Worm (Caenorhabditis elegans): ENCODE results near the gene F44A6.5.
A peak's percentile ranks its signal among the peaks of the same experiment; 100 is the strongest.

The F44A6.5 gene

DNA sequence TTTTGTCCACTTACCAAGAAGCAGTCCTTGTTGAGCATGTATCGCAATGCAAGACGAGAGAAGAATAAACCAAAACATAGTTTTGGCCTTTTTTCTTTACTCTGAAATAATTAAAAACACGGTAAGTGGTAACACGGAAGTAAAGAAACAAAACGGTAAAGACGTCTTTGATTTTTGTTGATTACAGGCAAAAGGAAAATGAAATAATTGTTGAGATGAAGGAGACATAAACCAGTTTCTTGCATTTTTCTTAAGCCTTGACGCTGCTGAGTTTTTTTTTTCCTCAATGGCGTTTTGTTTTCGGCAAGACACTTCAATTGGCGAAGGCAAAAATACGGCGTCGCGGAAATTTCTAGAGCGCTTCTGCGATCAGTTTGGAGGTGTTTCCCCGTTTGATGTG, 18.1 kb upstream of the F44A6.5 start, which contains the start of gene zipt-13:
Gene zipt-13, minus strand, starts transcription at position 101 of the 400 bp plus-strand sequence.
- TF ChIP-seq blmp-1 (tag; optimal IDR thresholded peaks at IDR 0.05; ENCODE audit: insufficient read depth) (no peak), nhr-25 (tag; optimal IDR thresholded peaks at IDR 0.05) (peak; percentile 24), sem-4 (tag; optimal IDR thresholded peaks at IDR 0.05) (peak; percentile 27)

DNA sequence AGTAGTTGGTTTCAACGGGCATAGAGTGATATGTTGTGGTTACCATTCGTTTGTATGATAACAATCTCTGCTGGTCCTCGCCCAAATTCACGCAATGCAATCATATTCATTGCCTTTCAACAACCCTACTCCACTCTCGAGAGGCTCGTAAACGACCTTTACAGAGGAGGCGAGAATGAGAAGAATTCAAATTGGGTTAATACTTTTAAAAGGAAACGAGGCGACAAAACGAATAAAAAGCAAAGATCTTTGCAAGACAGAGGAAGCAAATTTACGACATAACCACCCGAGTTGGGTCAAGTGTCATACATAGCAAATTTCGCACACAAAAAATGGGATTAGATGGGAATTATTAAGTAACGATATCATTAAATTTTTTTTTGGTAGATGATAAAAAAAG, 13.7 kb upstream of the F44A6.5 start:
- no peak for TF ChIP-seq nhr-10 (tag; optimal IDR thresholded peaks at IDR 0.05)
- TF ChIP-seq ama-1 (optimal IDR thresholded peaks at IDR 0.05) = no peak
- no peak for TF ChIP-seq dmd-4 (tag; optimal IDR thresholded peaks at IDR 0.05)
- no peak for TF ChIP-seq mab-5 (tag; optimal IDR thresholded peaks at IDR 0.05)

DNA sequence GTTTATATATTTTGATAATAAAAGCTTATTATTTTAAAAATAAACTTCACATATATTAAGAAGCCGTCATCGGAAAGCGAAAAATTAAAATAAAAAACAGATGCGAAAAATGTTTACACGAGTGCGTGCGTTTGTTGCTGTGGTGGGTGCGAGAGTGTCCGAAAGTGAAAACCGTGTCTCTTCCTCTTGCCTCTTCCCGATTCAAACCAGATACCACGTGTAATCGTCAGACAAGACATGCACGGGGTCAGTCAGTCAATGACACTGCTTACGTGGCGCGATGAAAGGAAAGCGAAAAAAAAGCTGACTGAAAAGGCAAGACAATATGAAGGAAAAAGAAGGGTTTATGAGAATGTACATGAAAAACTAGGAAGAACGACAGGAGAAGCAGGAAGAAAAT, 12.1 kb upstream of the F44A6.5 start:
- TF ChIP-seq ceh-82 (tag; optimal IDR thresholded peaks at IDR 0.05) = no peak
- TF ChIP-seq unc-55 (GFP tag; optimal IDR thresholded peaks at IDR 0.05) = peak; percentile 1
- TF ChIP-seq lin-39 (tag; optimal IDR thresholded peaks at IDR 0.05) = no peak
- TF ChIP-seq F13H6.1 (tag; optimal IDR thresholded peaks at IDR 0.05) = no peak
- TF ChIP-seq nhr-12 (tag; optimal IDR thresholded peaks at IDR 0.05) = no peak
- TF ChIP-seq peb-1 (tag; optimal IDR thresholded peaks at IDR 0.05) = no peak
- TF ChIP-seq snpc-4 (tag; optimal IDR thresholded peaks at IDR 0.05) = no peak
- peak; percentile 40 for TF ChIP-seq nhr-129 (tag; optimal IDR thresholded peaks at IDR 0.05)
- TF ChIP-seq ztf-11 (tag; optimal IDR thresholded peaks at IDR 0.05) = no peak
- no peak for TF ChIP-seq R02D3.7 (tag; optimal IDR thresholded peaks at IDR 0.05)
- TF ChIP-seq nhr-21 (tag; optimal IDR thresholded peaks at IDR 0.05) = no peak
- TF ChIP-seq lsy-2 (tag; optimal IDR thresholded peaks at IDR 0.05) = no peak
- TF ChIP-seq gmeb-1 (tag; optimal IDR thresholded peaks at IDR 0.05) = no peak
- TF ChIP-seq nhr-10 (tag; optimal IDR thresholded peaks at IDR 0.05) = no peak
- TF ChIP-seq sma-3 (GFP tag; optimal IDR thresholded peaks at IDR 0.05) = no peak
- TF ChIP-seq blmp-1 (tag; optimal IDR thresholded peaks at IDR 0.05; ENCODE audit: insufficient read depth) = peak; percentile 93
- no peak for TF ChIP-seq lin-13 (GFP tag; optimal IDR thresholded peaks at IDR 0.05)
- no peak for TF ChIP-seq dmd-4 (tag; optimal IDR thresholded peaks at IDR 0.05)
- TF ChIP-seq sma-9 (GFP tag; optimal IDR thresholded peaks at IDR 0.05) = no peak
- TF ChIP-seq sma-9 (tag; optimal IDR thresholded peaks at IDR 0.05) = no peak
- peak; percentile 59 for TF ChIP-seq crh-2 (tag; optimal IDR thresholded peaks at IDR 0.05)
- no peak for TF ChIP-seq ztf-1 (GFP tag; conservative IDR thresholded peaks at IDR 0.05)
- peak; percentile 10 for TF ChIP-seq fos-1 (tag; optimal IDR thresholded peaks at IDR 0.05)
- TF ChIP-seq nhr-6 (tag; optimal IDR thresholded peaks at IDR 0.05) = no peak
- no peak for TF ChIP-seq nhr-237 (tag; optimal IDR thresholded peaks at IDR 0.05)
- TF ChIP-seq ztf-4 (tag; optimal IDR thresholded peaks at IDR 0.05) = no peak
- TF ChIP-seq elt-3 (tag; optimal IDR thresholded peaks at IDR 0.05) = no peak
- TF ChIP-seq Y55F3AM.14 (GFP tag; optimal IDR thresholded peaks at IDR 0.05) = no peak
- TF ChIP-seq ama-1 (optimal IDR thresholded peaks at IDR 0.05) = no peak
- no peak for TF ChIP-seq C34F6.9 (tag; optimal IDR thresholded peaks at IDR 0.05)
- no peak for TF ChIP-seq unc-62 (GFP tag; optimal IDR thresholded peaks at IDR 0.05)
- no peak for TF ChIP-seq zag-1 (tag; optimal IDR thresholded peaks at IDR 0.05)
- TF ChIP-seq mdl-1 (tag; optimal IDR thresholded peaks at IDR 0.05) = peak in 1 of 2 experiments; percentile 14
- no peak for TF ChIP-seq lin-11 (tag; optimal IDR thresholded peaks at IDR 0.05)
- no peak for TF ChIP-seq sem-4 (tag; optimal IDR thresholded peaks at IDR 0.05)
- no peak for TF ChIP-seq unc-39 (tag; optimal IDR thresholded peaks at IDR 0.05)
- TF ChIP-seq nhr-25 (tag; optimal IDR thresholded peaks at IDR 0.05) = peak; percentile 2
- no peak for TF ChIP-seq nhr-77 (tag; optimal IDR thresholded peaks at IDR 0.05)
- TF ChIP-seq egl-27 (tag; optimal IDR thresholded peaks at IDR 0.05) = no peak

DNA sequence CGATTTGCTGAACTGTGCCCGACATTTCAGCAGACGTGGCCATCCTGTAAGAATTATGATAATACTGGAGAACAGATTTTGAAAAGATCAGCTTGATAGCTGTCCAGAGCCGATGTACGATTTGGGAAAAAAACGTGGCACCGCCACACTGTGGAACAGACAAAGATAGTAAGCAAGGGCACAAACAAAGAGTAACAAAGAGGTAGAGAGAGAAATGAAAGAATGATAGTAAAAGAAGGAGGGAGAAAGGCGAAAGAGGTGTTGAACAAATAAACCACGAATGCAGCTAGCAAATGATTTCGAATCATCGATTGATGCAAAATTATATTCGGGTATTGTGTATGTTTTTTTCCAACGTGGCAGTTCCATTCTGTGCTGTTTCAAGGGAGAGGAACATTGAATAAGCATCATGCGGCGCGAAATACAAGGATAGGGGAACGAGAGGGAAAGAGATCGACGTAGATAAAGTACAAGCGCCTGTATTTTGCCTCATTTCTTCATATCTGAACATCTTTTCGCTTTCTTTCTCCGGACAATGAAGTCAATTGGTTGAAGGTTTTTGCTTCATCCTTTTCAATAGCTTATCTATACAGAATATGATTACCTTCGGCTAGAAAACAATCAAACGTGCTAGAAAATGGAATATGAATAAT, 9.5 kb upstream of the F44A6.5 start, which contains the start of gene C14H10.3:
Gene C14H10.3, minus strand, starts transcription at position 44 of the 653 bp plus-strand sequence.
- TF ChIP-seq sma-9 (GFP tag; optimal IDR thresholded peaks at IDR 0.05) (no peak), sma-9 (tag; optimal IDR thresholded peaks at IDR 0.05) (no peak), gmeb-1 (tag; optimal IDR thresholded peaks at IDR 0.05) (no peak), nhr-11 (tag; optimal IDR thresholded peaks at IDR 0.05) (no peak), fos-1 (tag; optimal IDR thresholded peaks at IDR 0.05) (peak; percentile 5), Y55F3AM.14 (GFP tag; optimal IDR thresholded peaks at IDR 0.05) (no peak), C34F6.9 (tag; optimal IDR thresholded peaks at IDR 0.05) (no peak), unc-39 (tag; optimal IDR thresholded peaks at IDR 0.05) (no peak), crh-2 (tag; optimal IDR thresholded peaks at IDR 0.05) (peak; percentile 41), ZK546.5 (tag; optimal IDR thresholded peaks at IDR 0.05) (no peak), zag-1 (tag; optimal IDR thresholded peaks at IDR 0.05) (no peak), lin-13 (GFP tag; optimal IDR thresholded peaks at IDR 0.05) (no peak), mdl-1 (tag; optimal IDR thresholded peaks at IDR 0.05) (no peak), blmp-1 (tag; optimal IDR thresholded peaks at IDR 0.05; ENCODE audit: insufficient read depth) (peak; percentile 69), elt-1 (tag; optimal IDR thresholded peaks at IDR 0.05) (no peak)
